Worm (Caenorhabditis elegans) whole organism, early embryonic: ENCODE results near the gene C03B1.7.

ENCODE experiments used
- B0310.2 ChIP-seq: sonication (generic microtip); optimal IDR thresholded peaks from 2 replicates; lab custom pipeline; 2016; ENCODE audit warnings: mild to moderate bottlenecking, missing genetic modification characterization, missing compliant biosample characterization
- F13C5.2 ChIP-seq: sonication (generic microtip); optimal IDR thresholded peaks from 2 replicates; lab custom pipeline; 2017; ENCODE audit warnings: mild to moderate bottlenecking, missing genetic modification characterization, inconsistent platforms, missing compliant biosample characterization
- aly-1 ChIP-seq: sonication (generic microtip); optimal IDR thresholded peaks from 2 replicates; lab custom pipeline; 2016; ENCODE audit warnings: missing genetic modification characterization, missing compliant biosample characterization
- ama-1 ChIP-seq: fragments of 150-350 bp; optimal IDR thresholded peaks from 2 replicates; lab custom pipeline; 2014
- ceh-13 ChIP-seq: fragments of 200-800 bp; sonication (Bioruptor generic); optimal IDR thresholded peaks from 2 replicates; lab custom pipeline; 2018; ENCODE audit warnings: mild to moderate bottlenecking, missing genetic modification characterization, missing compliant biosample characterization
- ceh-36 ChIP-seq: sonication (generic microtip); optimal IDR thresholded peaks from 2 replicates; lab custom pipeline; 2016; ENCODE audit warnings: missing genetic modification characterization, inconsistent platforms, missing compliant biosample characterization
- flt-1 ChIP-seq: fragments of 200-800 bp; sonication (Bioruptor generic); IDR thresholded peaks from 2 replicates; pipeline ENCODE4 v1.3.6; 2022; ENCODE audit warnings: missing genetic modification characterization, missing compliant biosample characterization
- hmbx-1 ChIP-seq: sonication (generic microtip); optimal IDR thresholded peaks from 2 replicates; lab custom pipeline; 2016; ENCODE audit warnings: mild to moderate bottlenecking, missing genetic modification characterization, missing compliant biosample characterization
- hmg-4 ChIP-seq: fragments of 200-800 bp; sonication (Bioruptor generic); optimal IDR thresholded peaks from 2 replicates; lab custom pipeline; 2018; ENCODE audit warnings: mild to moderate bottlenecking, missing genetic modification characterization, missing compliant biosample characterization
- pes-1 ChIP-seq: fragments of 200-800 bp; sonication (Bioruptor generic); IDR thresholded peaks from 2 replicates; pipeline ENCODE4 v1.3.6; 2022; ENCODE audit warnings: missing genetic modification reagents, missing genetic modification characterization, missing compliant biosample characterization
- sea-1 ChIP-seq: fragments of 200-800 bp; sonication (Bioruptor generic); conservative IDR thresholded peaks from 2 replicates; pipeline ENCODE4 v1.3.6; 2022; ENCODE audit warnings: missing genetic modification characterization, missing compliant biosample characterization
- tbx-11 ChIP-seq: fragments of 200-800 bp; sonication (Bioruptor generic); IDR thresholded peaks from 2 replicates; pipeline ENCODE4 v1.3.6; 2022; ENCODE audit warnings: missing genetic modification characterization, missing compliant biosample characterization
- tbx-37 ChIP-seq: fragments of 200-800 bp; sonication (Bioruptor generic); conservative IDR thresholded peaks from 2 replicates; pipeline ENCODE4 v1.3.6; 2022; ENCODE audit warnings: missing genetic modification reagents, missing genetic modification characterization, missing compliant biosample characterization
- tra-4 ChIP-seq: sonication (generic microtip); optimal IDR thresholded peaks from 2 replicates; lab custom pipeline; 2017; ENCODE audit warnings: missing genetic modification characterization, missing compliant biosample characterization

DNA sequence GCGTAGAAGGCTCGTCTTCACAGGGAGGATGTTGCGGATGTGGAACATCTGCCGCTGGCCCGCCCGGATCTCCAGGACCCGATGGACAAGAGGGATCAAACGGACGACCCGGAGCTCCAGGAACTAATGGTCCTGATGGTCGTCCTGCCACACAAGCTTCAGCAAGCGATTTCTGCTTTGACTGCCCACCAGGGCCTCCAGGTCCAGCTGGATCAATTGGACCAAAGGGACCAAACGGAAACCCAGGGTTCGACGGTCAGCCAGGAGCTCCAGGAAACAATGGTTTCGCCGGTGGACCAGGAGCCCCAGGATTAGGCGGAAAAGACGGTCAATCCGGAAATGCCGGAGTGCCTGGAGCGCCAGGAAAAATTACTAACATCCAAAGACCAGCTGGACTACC, 7.0 kb upstream of the C03B1.7 start:
- TF ChIP-seq pes-1 (no peak), tra-4 (tag; lab: Kevin White, UChicago) (no peak), ama-1 (lab: Kevin White, UChicago) (no peak), hmbx-1 (tag; lab: Kevin White, UChicago) (no peak), tbx-11 (GFP tag; lab: Robert Waterston, UW) (no peak), hmg-4 (GFP tag; lab: Kevin White, UChicago) (no peak), sea-1 (GFP tag; lab: Robert Waterston, UW) (no peak), aly-1 (tag; lab: Kevin White, UChicago) (no peak), B0310.2 (tag; lab: Kevin White, UChicago) (no peak), flt-1 (GFP tag; lab: Robert Waterston, UW) (no peak), F13C5.2 (tag; lab: Kevin White, UChicago) (no peak), tbx-37 (no peak), ceh-13 (GFP tag; lab: Kevin White, UChicago) (no peak), ceh-36 (tag; lab: Kevin White, UChicago) (no peak)
